Fruit fly (Drosophila melanogaster) whole organism, embryonic: ENCODE data around the gene dx.

Experiments used
- B-H1 ChIP-seq: fragments of 200-800 bp; sonication (Bioruptor generic); IDR thresholded peaks from 3 replicates; pipeline ENCODE4 v1.3.6; 2022; ENCODE audit warnings: missing biosample characterization, missing genetic modification characterization
- BEAF-32 ChIP-seq: fragments of 200-800 bp; sonication (Bioruptor generic); optimal IDR thresholded peaks from 3 replicates; lab custom pipeline; 2017; ENCODE audit warnings: missing biosample characterization, missing genetic modification characterization, mild to moderate bottlenecking, moderate library complexity, missing genetic modification reagents
- Bteb2 ChIP-seq: fragments of 200-800 bp; sonication (Bioruptor generic); optimal IDR thresholded peaks from 2 replicates; lab custom pipeline; 2016; ENCODE audit warnings: missing biosample characterization, missing genetic modification characterization
- CG10267 ChIP-seq: fragments of 200-800 bp; sonication (Bioruptor generic); optimal IDR thresholded peaks from 2 replicates; lab custom pipeline; 2018; ENCODE audit warnings: missing biosample characterization, mild to moderate bottlenecking, missing genetic modification characterization, moderate library complexity
- CG11456 ChIP-seq: fragments of 200-800 bp; sonication (Bioruptor generic); IDR thresholded peaks from 3 replicates; pipeline ENCODE4 v1.3.6; 2022; ENCODE audit warnings: missing biosample characterization, missing genetic modification characterization
- CG12769 ChIP-seq: fragments of 200-800 bp; sonication (Bioruptor generic); optimal IDR thresholded peaks from 2 replicates; lab custom pipeline; 2019; ENCODE audit warnings: missing biosample characterization, mild to moderate bottlenecking, missing genetic modification characterization, moderate library complexity
- CG14050 ChIP-seq: fragments of 200-800 bp; sonication (Bioruptor generic); IDR thresholded peaks from 3 replicates; pipeline ENCODE4 v1.3.6; 2022; ENCODE audit warnings: missing biosample characterization, missing genetic modification characterization
- CG14441 ChIP-seq: fragments of 200-800 bp; sonication (Bioruptor generic); IDR thresholded peaks from 2 replicates; pipeline ENCODE4 v1.3.6; 2022; ENCODE audit warnings: missing biosample characterization, missing genetic modification characterization
- CG14667 ChIP-seq: fragments of 200-800 bp; sonication (Bioruptor generic); IDR thresholded peaks from 2 replicates; pipeline ENCODE4 v1.3.6; 2022; ENCODE audit warnings: missing biosample characterization, missing genetic modification characterization
- CG1603 ChIP-seq: fragments of 200-800 bp; sonication (Bioruptor generic); optimal IDR thresholded peaks from 2 replicates; lab custom pipeline; 2019; ENCODE audit warnings: missing biosample characterization, mild to moderate bottlenecking, missing genetic modification characterization, moderate library complexity
- CG17186 ChIP-seq: fragments of 200-800 bp; sonication (Bioruptor generic); optimal IDR thresholded peaks from 3 replicates; lab custom pipeline; 2017; ENCODE audit warnings: missing biosample characterization, missing genetic modification reagents, missing genetic modification characterization
- CG3163 ChIP-seq: fragments of 200-800 bp; sonication (Bioruptor generic); optimal IDR thresholded peaks from 3 replicates; lab custom pipeline; 2016; ENCODE audit warnings: missing biosample characterization, missing genetic modification characterization
- CG32532 ChIP-seq: fragments of 200-800 bp; sonication (Bioruptor generic); IDR thresholded peaks from 2 replicates; pipeline ENCODE4 v1.3.6; 2022; ENCODE audit warnings: missing biosample characterization, missing genetic modification characterization
- CG4424 ChIP-seq: fragments of 200-800 bp; sonication (Bioruptor generic); optimal IDR thresholded peaks from 3 replicates; lab custom pipeline; 2016; ENCODE audit warnings: missing biosample characterization, missing genetic modification characterization
- CG4707 ChIP-seq: fragments of 200-800 bp; sonication (Bioruptor generic); optimal IDR thresholded peaks from 2 replicates; lab custom pipeline; 2018; ENCODE audit warnings: missing biosample characterization, mild to moderate bottlenecking, missing genetic modification characterization, moderate library complexity
- CG6765 ChIP-seq: fragments of 200-800 bp; sonication (Bioruptor generic); optimal IDR thresholded peaks from 3 replicates; lab custom pipeline; 2017; ENCODE audit warnings: missing biosample characterization, mild to moderate bottlenecking, missing genetic modification characterization
- CG8290 ChIP-seq, 3 experiments: fragments of 200-800 bp; sonication (Bioruptor generic); optimal IDR thresholded peaks; 2 replicates each; lab custom pipeline; 2016 to 2019; ENCODE audit warnings: missing biosample characterization in 3 of 3, missing genetic modification characterization in 3 of 3, mild to moderate bottlenecking in 2 of 3, moderate library complexity in 1 of 3
- CG8924 ChIP-seq: fragments of 200-800 bp; optimal IDR thresholded peaks from 3 replicates; lab custom pipeline; 2019; ENCODE audit warnings: missing biosample characterization, mild to moderate bottlenecking, missing genetic modification characterization, moderate library complexity
- Fer1 ChIP-seq: fragments of 200-800 bp; sonication (Bioruptor generic); optimal IDR thresholded peaks from 2 replicates; lab custom pipeline; 2017; ENCODE audit warnings: missing biosample characterization, mild to moderate bottlenecking, missing genetic modification characterization
- HLH4C ChIP-seq: fragments of 200-800 bp; sonication (Bioruptor generic); IDR thresholded peaks from 3 replicates; pipeline ENCODE4 v1.3.6; 2022; ENCODE audit warnings: missing biosample characterization, missing genetic modification characterization; ENCODE audit not compliant: partially characterized antibody
- HLHmδ ChIP-seq: fragments of 200-800 bp; sonication (Bioruptor generic); optimal IDR thresholded peaks from 2 replicates; lab custom pipeline; 2018; ENCODE audit warnings: missing biosample characterization, mild to moderate bottlenecking, missing genetic modification characterization, moderate library complexity
- MTF-1 ChIP-seq: fragments of 200-800 bp; sonication (Bioruptor generic); optimal IDR thresholded peaks from 2 replicates; lab custom pipeline; 2018; ENCODE audit warnings: missing biosample characterization, mild to moderate bottlenecking, missing genetic modification characterization, borderline replicate concordance
- Ravus ChIP-seq: fragments of 200-800 bp; sonication (Bioruptor generic); IDR thresholded peaks from 2 replicates; pipeline ENCODE4 v1.3.6; 2022; ENCODE audit warnings: missing biosample characterization, missing genetic modification characterization
- Rfx ChIP-seq: fragments of 200-800 bp; sonication (Bioruptor generic); IDR thresholded peaks from 2 replicates; pipeline ENCODE4 v1.3.6; 2022; ENCODE audit warnings: missing biosample characterization, missing genetic modification characterization
- Sox102F ChIP-seq: fragments of 200-800 bp; sonication (Bioruptor generic); optimal IDR thresholded peaks from 2 replicates; lab custom pipeline; 2018; ENCODE audit warnings: missing biosample characterization, mild to moderate bottlenecking, missing genetic modification characterization, moderate library complexity
- Xbp1 ChIP-seq: fragments of 200-800 bp; sonication (Bioruptor generic); optimal IDR thresholded peaks from 3 replicates; lab custom pipeline; 2016; ENCODE audit warnings: missing biosample characterization, mild to moderate bottlenecking, missing genetic modification characterization
- Xrp1 ChIP-seq: fragments of 200-800 bp; sonication (Bioruptor generic); IDR thresholded peaks from 2 replicates; pipeline ENCODE4 v1.3.6; 2022; ENCODE audit warnings: missing biosample characterization, missing genetic modification characterization
- az2 ChIP-seq: fragments of 200-800 bp; sonication (Bioruptor generic); optimal IDR thresholded peaks from 3 replicates; lab custom pipeline; 2016; ENCODE audit warnings: missing biosample characterization, missing genetic modification characterization
- chinmo ChIP-seq: fragments of 200-800 bp; sonication (Bioruptor generic); IDR thresholded peaks from 4 replicates; pipeline ENCODE4 v1.3.6; 2022; ENCODE audit warnings: missing biosample characterization, missing genetic modification characterization; ENCODE audit not compliant: partially characterized antibody
- crol ChIP-seq: fragments of 200-800 bp; sonication (Bioruptor generic); IDR thresholded peaks from 2 replicates; pipeline ENCODE4 v1.3.6; 2022; ENCODE audit warnings: missing biosample characterization, missing genetic modification characterization
- danr ChIP-seq: fragments of 200-800 bp; sonication (Bioruptor generic); IDR thresholded peaks from 2 replicates; pipeline ENCODE4 v1.3.6; 2022; ENCODE audit warnings: missing biosample characterization, missing genetic modification characterization
- dpn ChIP-seq, 2 experiments: fragments of 200-800 bp; sonication (Bioruptor generic); optimal IDR thresholded peaks; 3 replicates each; lab custom pipeline; 2016; ENCODE audit warnings: missing biosample characterization in 2 of 2, missing genetic modification characterization in 2 of 2
- ems ChIP-seq: fragments of 200-800 bp; sonication (Bioruptor generic); optimal IDR thresholded peaks from 3 replicates; lab custom pipeline; 2016; ENCODE audit warnings: missing biosample characterization, missing genetic modification characterization
- fd102C ChIP-seq: fragments of 200-800 bp; sonication (Bioruptor generic); optimal IDR thresholded peaks from 2 replicates; lab custom pipeline; 2018; ENCODE audit warnings: missing biosample characterization, mild to moderate bottlenecking, missing genetic modification characterization, moderate library complexity
- hkb ChIP-seq, 2 experiments: fragments of 200-800 bp in 1 of 2; fragments of >200 bp in 1 of 2; sonication (Bioruptor generic) in 1 of 2; IDR thresholded peaks in 1 of 2; optimal IDR thresholded peaks in 1 of 2; 2 replicates each; pipeline versions ENCODE4 v1.3.6 to Lab custom; 2017 to 2022; ENCODE audit warnings: missing biosample characterization in 1 of 2, missing genetic modification characterization in 1 of 2
- jing ChIP-seq: fragments of 200-800 bp; sonication (Bioruptor generic); optimal IDR thresholded peaks from 2 replicates; lab custom pipeline; 2018; ENCODE audit warnings: missing biosample characterization, mild to moderate bottlenecking, missing genetic modification characterization
- lmd ChIP-seq: fragments of 200-800 bp; sonication (Bioruptor generic); IDR thresholded peaks from 2 replicates; pipeline ENCODE4 v1.3.6; 2022; ENCODE audit warnings: missing biosample characterization, missing genetic modification characterization
- mam ChIP-seq: fragments of 200-800 bp; sonication (Bioruptor generic); optimal IDR thresholded peaks from 3 replicates; lab custom pipeline; 2016; ENCODE audit warnings: missing biosample characterization, missing genetic modification characterization
- nmo ChIP-seq: fragments of 200-800 bp; sonication (Bioruptor generic); optimal IDR thresholded peaks from 2 replicates; lab custom pipeline; 2018; ENCODE audit warnings: missing biosample characterization, mild to moderate bottlenecking, missing genetic modification characterization, moderate library complexity
- odd ChIP-seq: fragments of 200-800 bp; sonication (Bioruptor generic); optimal IDR thresholded peaks from 2 replicates; lab custom pipeline; 2017; ENCODE audit warnings: missing biosample characterization, mild to moderate bottlenecking, missing genetic modification characterization
- pb ChIP-seq: fragments of 200-800 bp; sonication (Bioruptor generic); optimal IDR thresholded peaks from 3 replicates; lab custom pipeline; 2016; ENCODE audit warnings: missing biosample characterization, missing genetic modification characterization
- prd ChIP-seq, 3 experiments: fragments of >200 bp in 2 of 3; fragments of 200-800 bp in 1 of 3; sonication (Bioruptor generic) in 1 of 3; optimal IDR thresholded peaks in 2 of 3; IDR thresholded peaks in 1 of 3; 2 replicates in 2 of 3; 3 replicates in 1 of 3; pipeline versions ENCODE4 v1.3.6 to Lab custom; 2017 to 2022; ENCODE audit warnings: missing biosample characterization in 1 of 3, missing genetic modification characterization in 1 of 3
- pum ChIP-seq: fragments of 200-800 bp; sonication (Bioruptor generic); optimal IDR thresholded peaks from 2 replicates; lab custom pipeline; 2016; ENCODE audit warnings: missing biosample characterization, missing genetic modification characterization
- rib ChIP-seq: fragments of 200-800 bp; sonication (Bioruptor generic); IDR thresholded peaks from 2 replicates; pipeline ENCODE4 v1.3.6; 2022; ENCODE audit warnings: missing biosample characterization, missing genetic modification characterization
- stc ChIP-seq: fragments of 200-800 bp; sonication (Bioruptor generic); IDR thresholded peaks from 2 replicates; pipeline ENCODE4 v1.3.6; 2022; ENCODE audit warnings: missing biosample characterization, missing genetic modification characterization
- tgo ChIP-seq: fragments of 200-800 bp; sonication (Bioruptor generic); IDR thresholded peaks from 3 replicates; pipeline ENCODE4 v1.3.6; 2022; ENCODE audit warnings: missing biosample characterization, missing genetic modification characterization
- unpg ChIP-seq: fragments of 200-800 bp; sonication (Bioruptor generic); optimal IDR thresholded peaks from 3 replicates; lab custom pipeline; 2018; ENCODE audit warnings: missing biosample characterization, mild to moderate bottlenecking, missing genetic modification characterization, moderate library complexity
- wdn ChIP-seq: fragments of 200-800 bp; sonication (Bioruptor generic); IDR thresholded peaks from 2 replicates; pipeline ENCODE4 v1.3.6; 2022; ENCODE audit warnings: missing biosample characterization, missing genetic modification characterization

The dx gene

dm6 chrX:6528508-6528998 is 5.2 kb upstream of the dx start, which contains the start of gene Agxt (continued):
- no peak for TF ChIP-seq hkb (optimal IDR thresholded peaks at IDR 0.05; lab: Kevin White, UChicago)
- peak; percentile 38; the same call in 1 of the 2 replicates for TF ChIP-seq hkb (GFP tag; IDR thresholded peaks at IDR 0.05; lab: Robert Waterston, UW)
- peak; percentile 27; the same call in 1 of the 2 replicates for TF ChIP-seq stc (GFP tag; lab: Robert Waterston, UW)
- no peak for TF ChIP-seq prd (optimal IDR thresholded peaks at IDR 0.05; lab: Kevin White, UChicago)
- TF ChIP-seq prd (GFP tag; IDR thresholded peaks at IDR 0.05; lab: Robert Waterston, UW) = no peak
- TF ChIP-seq danr (GFP tag; lab: Robert Waterston, UW) = no peak
- no peak for TF ChIP-seq MTF-1 (GFP tag; lab: Kevin White, UChicago)
- no peak for TF ChIP-seq BEAF-32 (GFP tag; lab: Kevin White, UChicago)
- TF ChIP-seq Xbp1 (GFP tag; lab: Kevin White, UChicago) = no peak
- peak; percentile 30 for TF ChIP-seq Sox102F (GFP tag; lab: Kevin White, UChicago)
- no peak for TF ChIP-seq HLH4C (GFP tag; lab: Robert Waterston, UW)
- TF ChIP-seq CG6765 = no peak
- TF ChIP-seq fd102C (GFP tag; lab: Kevin White, UChicago) = no peak
- no peak for TF ChIP-seq crol (GFP tag; lab: Robert Waterston, UW)
- no peak for TF ChIP-seq wdn (GFP tag; lab: Robert Waterston, UW)
- TF ChIP-seq CG1603 (tag; lab: Kevin White, UChicago) = peak; percentile 31
- peak; percentile 6 for TF ChIP-seq pum (GFP tag; lab: Kevin White, UChicago)
- TF ChIP-seq nmo (GFP tag; lab: Kevin White, UChicago) = peak; percentile 3
- 0 out of 4 replicates have a peak, but pooled peaks have one; percentile 26 for TF ChIP-seq chinmo (GFP tag; lab: Robert Waterston, UW)
- TF ChIP-seq rib (GFP tag; lab: Robert Waterston, UW) = no peak
- peak; percentile 18 for TF ChIP-seq CG4424 (GFP tag; lab: Kevin White, UChicago)
- peak; percentile 44; the same call in 1 of the 3 replicates for TF ChIP-seq tgo (GFP tag; lab: Robert Waterston, UW)
- TF ChIP-seq mam (GFP tag; lab: Kevin White, UChicago) = peak; percentile 17
- peak; percentile 56; the same call in 1 of the 2 replicates for TF ChIP-seq Rfx
- 0 out of 2 replicates have a peak, but pooled peaks have one; percentile 4 for TF ChIP-seq CG14667 (GFP tag; lab: Robert Waterston, UW)
- peak; percentile 1 for TF ChIP-seq Bteb2 (GFP tag; lab: Kevin White, UChicago)
- no peak for TF ChIP-seq CG8924 (tag; lab: Kevin White, UChicago)
- peak; percentile 0 for TF ChIP-seq Fer1 (GFP tag; lab: Kevin White, UChicago)
- TF ChIP-seq CG4707 (GFP tag; lab: Kevin White, UChicago) = no peak
- TF ChIP-seq CG32532 (GFP tag; lab: Robert Waterston, UW) = peak; percentile 46; the same call in 1 of the 2 replicates
- no peak for TF ChIP-seq CG8290 (GFP tag; optimal IDR thresholded peaks at IDR 0.05; lab: Kevin White, UChicago)
- TF ChIP-seq CG8290 (tag; optimal IDR thresholded peaks at IDR 0.05; lab: Kevin White, UChicago) = peak in 1 of 2 experiments; percentile 62
- TF ChIP-seq CG14050 (GFP tag; lab: Robert Waterston, UW) = no peak
- no peak for TF ChIP-seq HLHmδ (GFP tag; lab: Kevin White, UChicago)
- TF ChIP-seq dpn (GFP tag; optimal IDR thresholded peaks at IDR 0.05; lab: Kevin White, UChicago) = peak in 1 of 2 experiments; percentile 11
- TF ChIP-seq CG12769 (tag; lab: Kevin White, UChicago) = peak; percentile 44
- no peak for TF ChIP-seq Ravus (GFP tag; lab: Robert Waterston, UW)
- TF ChIP-seq lmd (GFP tag; lab: Robert Waterston, UW) = peak; percentile 28; the same call in 1 of the 2 replicates
- no peak for TF ChIP-seq CG10267
- no peak for TF ChIP-seq az2 (GFP tag; lab: Kevin White, UChicago)
- TF ChIP-seq pb (GFP tag; lab: Kevin White, UChicago) = no peak
- peak; percentile 61; the same call in 2 of the 3 replicates for TF ChIP-seq CG11456 (GFP tag; lab: Robert Waterston, UW)
- TF ChIP-seq ems (GFP tag; lab: Kevin White, UChicago) = peak; percentile 22
- TF ChIP-seq CG14441 = peak; percentile 33; the same call in 1 of the 2 replicates
- no peak; the same call in 2 of the 3 replicates for TF ChIP-seq B-H1
- TF ChIP-seq jing (GFP tag; lab: Kevin White, UChicago) = no peak
- peak; percentile 6 for TF ChIP-seq unpg
- no peak for TF ChIP-seq CG3163 (GFP tag; lab: Kevin White, UChicago)
- no peak for TF ChIP-seq odd
- TF ChIP-seq Xrp1 (GFP tag; lab: Robert Waterston, UW) = peak; percentile 44; the same call in 1 of the 2 replicates
- no peak for TF ChIP-seq CG17186 (GFP tag; lab: Kevin White, UChicago)
